Worm (Caenorhabditis elegans): Measurements from ENCODE around the gene pxl-1.

The pxl-1 gene

DNA sequence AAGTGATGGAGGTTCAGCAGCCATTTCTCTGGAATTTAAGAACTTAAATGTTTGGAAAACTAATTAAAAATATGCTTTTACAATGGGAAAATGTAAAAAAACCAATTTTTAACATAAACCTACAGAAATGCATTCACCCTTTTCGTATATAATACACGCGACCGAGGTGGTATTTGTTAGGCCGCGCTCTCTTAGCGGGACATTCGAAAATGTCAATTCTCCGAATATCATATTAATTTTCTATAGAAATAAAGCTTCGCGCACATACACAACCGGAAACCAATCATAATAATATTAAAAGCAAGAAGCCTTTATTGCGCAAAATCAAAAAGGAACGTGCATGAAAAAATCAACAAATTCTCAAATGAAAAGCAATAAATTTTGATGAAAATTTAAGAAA is 42.6 kb downstream of the pxl-1 start, which contains the start of gene ddx-23:
Gene ddx-23 (minus strand): TSS at position 30 of the 400 bp plus-strand sequence.
- TF ChIP-seq nhr-77 (tag; optimal IDR thresholded peaks at IDR 0.05) (no peak), gmeb-1 (tag; optimal IDR thresholded peaks at IDR 0.05) (peak; percentile 63), crh-2 (tag; optimal IDR thresholded peaks at IDR 0.05) (no peak), C34F6.9 (tag; optimal IDR thresholded peaks at IDR 0.05) (peak; percentile 14), lsy-2 (tag; optimal IDR thresholded peaks at IDR 0.05) (peak in 1 of 2 experiments; percentile 57), ama-1 (optimal IDR thresholded peaks at IDR 0.05) (peak; percentile 53), sma-3 (GFP tag; optimal IDR thresholded peaks at IDR 0.05) (peak; percentile 49), snpc-4 (tag; optimal IDR thresholded peaks at IDR 0.05) (no peak), nhr-21 (tag; optimal IDR thresholded peaks at IDR 0.05) (no peak), mbf-1 (tag; optimal IDR thresholded peaks at IDR 0.05) (no peak), ztf-4 (tag; optimal IDR thresholded peaks at IDR 0.05) (peak; percentile 81), unc-55 (GFP tag; optimal IDR thresholded peaks at IDR 0.05) (peak; percentile 4), elt-1 (tag; optimal IDR thresholded peaks at IDR 0.05) (no peak), nhr-6 (tag; optimal IDR thresholded peaks at IDR 0.05) (no peak), peb-1 (tag; optimal IDR thresholded peaks at IDR 0.05) (no peak), lin-13 (GFP tag; optimal IDR thresholded peaks at IDR 0.05) (peak; percentile 8), aly-2 (tag; optimal IDR thresholded peaks at IDR 0.05) (no peak), F13H6.1 (tag; optimal IDR thresholded peaks at IDR 0.05) (no peak)

DNA sequence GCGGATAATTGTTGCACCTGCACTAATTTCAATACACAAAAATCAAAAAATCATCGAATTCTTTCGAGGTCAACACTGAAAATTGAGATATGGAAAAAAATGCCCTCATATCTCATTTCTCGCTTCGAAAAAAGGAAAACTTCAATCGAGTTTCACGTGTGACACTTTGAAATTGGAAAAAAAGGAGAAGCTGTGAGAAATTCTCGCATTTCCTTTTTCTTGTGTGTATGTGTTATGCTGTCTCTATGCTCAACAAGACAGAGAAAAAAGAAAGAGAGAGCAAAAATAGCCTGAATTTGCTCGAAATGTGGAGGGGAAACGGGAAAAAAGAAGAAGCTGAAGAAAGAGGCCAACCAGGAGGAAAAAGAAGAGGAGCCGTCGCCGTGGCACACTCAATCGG is 49.4 kb downstream of the pxl-1 start:
- TF ChIP-seq C34F6.9 (tag; optimal IDR thresholded peaks at IDR 0.05) (peak; percentile 49), gmeb-1 (tag; optimal IDR thresholded peaks at IDR 0.05) (no peak), sma-9 (GFP tag; optimal IDR thresholded peaks at IDR 0.05) (peak; percentile 3), sma-9 (tag; optimal IDR thresholded peaks at IDR 0.05) (no peak), ceh-82 (tag; optimal IDR thresholded peaks at IDR 0.05) (no peak), crh-2 (tag; optimal IDR thresholded peaks at IDR 0.05) (peak; percentile 7), unc-55 (GFP tag; optimal IDR thresholded peaks at IDR 0.05) (peak; percentile 30)

DNA sequence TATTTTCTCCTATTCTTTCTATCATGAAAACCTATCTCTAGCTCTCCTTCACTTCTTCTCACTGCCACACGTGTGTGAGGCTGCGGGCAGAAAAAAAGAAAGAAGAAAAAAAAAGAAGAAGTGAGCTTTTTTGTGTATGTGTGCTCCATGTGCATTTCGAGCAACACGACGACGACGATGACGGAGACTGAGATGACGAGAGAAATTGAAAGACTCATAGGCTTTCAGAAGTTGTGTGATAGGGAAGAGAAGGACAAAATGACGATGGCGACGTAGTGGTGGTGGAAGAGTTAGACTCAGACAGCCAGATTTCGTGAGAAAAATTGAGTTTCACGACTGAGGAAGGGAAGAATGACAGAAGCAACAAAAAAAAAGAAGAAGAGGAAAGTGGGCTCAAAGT is 50.3 kb downstream of the pxl-1 start:
- TF ChIP-seq ama-1 (optimal IDR thresholded peaks at IDR 0.05) (no peak), sma-9 (GFP tag; optimal IDR thresholded peaks at IDR 0.05) (peak; percentile 72), sma-9 (tag; optimal IDR thresholded peaks at IDR 0.05) (no peak), lin-11 (tag; optimal IDR thresholded peaks at IDR 0.05) (peak; percentile 34), ceh-82 (tag; optimal IDR thresholded peaks at IDR 0.05) (no peak), R02D3.7 (tag; optimal IDR thresholded peaks at IDR 0.05) (no peak), elt-3 (tag; optimal IDR thresholded peaks at IDR 0.05) (no peak), nhr-12 (tag; optimal IDR thresholded peaks at IDR 0.05) (no peak), unc-39 (tag; optimal IDR thresholded peaks at IDR 0.05) (no peak), sma-3 (GFP tag; optimal IDR thresholded peaks at IDR 0.05) (no peak), elt-1 (tag; optimal IDR thresholded peaks at IDR 0.05) (no peak), egl-27 (tag; optimal IDR thresholded peaks at IDR 0.05) (peak; percentile 85), ztf-1 (GFP tag; conservative IDR thresholded peaks at IDR 0.05) (no peak), F13H6.1 (tag; optimal IDR thresholded peaks at IDR 0.05) (peak; percentile 76), nhr-10 (tag; optimal IDR thresholded peaks at IDR 0.05) (no peak), mdl-1 (tag; optimal IDR thresholded peaks at IDR 0.05) (peak; percentile 89 to 95), alr-1 (tag; optimal IDR thresholded peaks at IDR 0.05) (no peak), zag-1 (tag; optimal IDR thresholded peaks at IDR 0.05) (peak; percentile 94), nhr-6 (tag; optimal IDR thresholded peaks at IDR 0.05) (peak; percentile 41), ceh-16 (tag; optimal IDR thresholded peaks at IDR 0.05) (no peak), unc-55 (GFP tag; optimal IDR thresholded peaks at IDR 0.05) (peak; percentile 94), crh-2 (tag; optimal IDR thresholded peaks at IDR 0.05) (peak; percentile 82), nhr-129 (tag; optimal IDR thresholded peaks at IDR 0.05) (peak; percentile 91), C34F6.9 (tag; optimal IDR thresholded peaks at IDR 0.05) (peak; percentile 83), lin-13 (GFP tag; optimal IDR thresholded peaks at IDR 0.05) (peak; percentile 58), lsy-2 (tag; optimal IDR thresholded peaks at IDR 0.05) (peak; percentile 2 to 77), Y55F3AM.14 (GFP tag; optimal IDR thresholded peaks at IDR 0.05) (peak; percentile 71), sem-4 (tag; optimal IDR thresholded peaks at IDR 0.05) (peak; percentile 28), nhr-77 (tag; optimal IDR thresholded peaks at IDR 0.05) (no peak), ztf-4 (tag; optimal IDR thresholded peaks at IDR 0.05) (peak; percentile 61)

DNA sequence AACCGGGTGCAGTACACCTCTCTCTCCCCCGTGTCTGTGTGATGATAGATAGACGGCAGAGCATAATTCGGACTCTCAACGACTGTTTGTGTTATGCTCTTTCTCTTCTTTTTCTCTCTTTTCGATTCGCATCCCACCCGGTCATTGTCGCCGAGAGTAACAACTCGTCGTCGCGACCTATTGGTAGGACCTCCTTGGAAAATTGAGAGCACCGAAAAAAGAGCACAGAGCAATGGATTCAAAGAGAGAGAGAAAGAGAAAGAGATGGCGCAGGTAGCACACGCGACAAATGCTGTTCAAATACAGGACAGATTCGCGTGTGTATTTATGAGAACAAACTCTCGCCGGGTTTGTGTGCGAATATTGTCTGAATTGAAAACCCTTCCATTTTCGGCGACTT is 52.2 kb downstream of the pxl-1 start:
- TF ChIP-seq blmp-1 (tag; optimal IDR thresholded peaks at IDR 0.05; ENCODE audit: insufficient read depth) (no peak), nhr-10 (tag; optimal IDR thresholded peaks at IDR 0.05) (no peak), nhr-12 (tag; optimal IDR thresholded peaks at IDR 0.05) (no peak), F13H6.1 (tag; optimal IDR thresholded peaks at IDR 0.05) (peak; percentile 62), lin-39 (tag; optimal IDR thresholded peaks at IDR 0.05) (no peak), lin-11 (tag; optimal IDR thresholded peaks at IDR 0.05) (no peak), peb-1 (tag; optimal IDR thresholded peaks at IDR 0.05) (no peak), C34F6.9 (tag; optimal IDR thresholded peaks at IDR 0.05) (no peak), unc-55 (GFP tag; optimal IDR thresholded peaks at IDR 0.05) (no peak), fos-1 (tag; optimal IDR thresholded peaks at IDR 0.05) (no peak), nhr-21 (tag; optimal IDR thresholded peaks at IDR 0.05) (no peak), nhr-129 (tag; optimal IDR thresholded peaks at IDR 0.05) (peak; percentile 70), dmd-4 (tag; optimal IDR thresholded peaks at IDR 0.05) (no peak), nhr-23 (tag; optimal IDR thresholded peaks at IDR 0.05) (no peak), ceh-16 (tag; optimal IDR thresholded peaks at IDR 0.05) (no peak), nhr-25 (tag; optimal IDR thresholded peaks at IDR 0.05) (no peak), unc-39 (tag; optimal IDR thresholded peaks at IDR 0.05) (no peak), ztf-11 (tag; optimal IDR thresholded peaks at IDR 0.05) (no peak), snpc-4 (tag; optimal IDR thresholded peaks at IDR 0.05) (no peak), nhr-237 (tag; optimal IDR thresholded peaks at IDR 0.05) (no peak), gmeb-1 (tag; optimal IDR thresholded peaks at IDR 0.05) (no peak), crh-2 (tag; optimal IDR thresholded peaks at IDR 0.05) (no peak), R02D3.7 (tag; optimal IDR thresholded peaks at IDR 0.05) (no peak), elt-3 (tag; optimal IDR thresholded peaks at IDR 0.05) (no peak), aly-2 (tag; optimal IDR thresholded peaks at IDR 0.05) (no peak), mdl-1 (tag; optimal IDR thresholded peaks at IDR 0.05) (peak in 1 of 2 experiments; percentile 18), nhr-6 (tag; optimal IDR thresholded peaks at IDR 0.05) (no peak), ztf-4 (tag; optimal IDR thresholded peaks at IDR 0.05) (no peak)
